Fruit fly (Drosophila melanogaster) whole organism, embryonic: ENCODE measurements around the gene CG10694.

Experiments used
- Antp ChIP-seq: fragments of 200-800 bp; sonication (Bioruptor generic); optimal IDR thresholded peaks from 3 replicates; lab custom pipeline; 2016; ENCODE audit warnings: missing biosample characterization, missing genetic modification characterization
- CG10274 ChIP-seq: fragments of 200-800 bp; sonication (Bioruptor generic); optimal IDR thresholded peaks from 3 replicates; lab custom pipeline; 2017; ENCODE audit warnings: missing biosample characterization, mild to moderate bottlenecking, missing genetic modification characterization
- CG10431 ChIP-seq: fragments of 200-800 bp; sonication (Bioruptor generic); optimal IDR thresholded peaks from 3 replicates; lab custom pipeline; 2018; ENCODE audit warnings: missing biosample characterization, mild to moderate bottlenecking, missing genetic modification characterization
- CG11723 ChIP-seq: fragments of 200-800 bp; sonication (Bioruptor generic); optimal IDR thresholded peaks from 2 replicates; lab custom pipeline; 2017; ENCODE audit warnings: missing biosample characterization, mild to moderate bottlenecking, missing genetic modification characterization
- CG12219 ChIP-seq: fragments of 200-800 bp; sonication (Bioruptor generic); optimal IDR thresholded peaks from 3 replicates; lab custom pipeline; 2018; ENCODE audit warnings: missing biosample characterization, mild to moderate bottlenecking, missing genetic modification characterization
- CG13894 ChIP-seq: fragments of 200-800 bp; sonication (Bioruptor generic); optimal IDR thresholded peaks from 3 replicates; lab custom pipeline; 2018; ENCODE audit warnings: missing biosample characterization, mild to moderate bottlenecking, missing genetic modification characterization, moderate library complexity
- CG14014 ChIP-seq: fragments of 200-800 bp; sonication (Bioruptor generic); IDR thresholded peaks from 2 replicates; pipeline ENCODE4 v1.3.6; 2022; ENCODE audit warnings: missing biosample characterization, missing genetic modification characterization
- CG15011 ChIP-seq: fragments of 200-800 bp; sonication (Bioruptor generic); optimal IDR thresholded peaks from 3 replicates; lab custom pipeline; 2018; ENCODE audit warnings: missing biosample characterization, mild to moderate bottlenecking, missing genetic modification characterization
- CG18619 ChIP-seq: fragments of 200-800 bp; sonication (Bioruptor generic); optimal IDR thresholded peaks from 3 replicates; lab custom pipeline; 2017; ENCODE audit warnings: missing biosample characterization, mild to moderate bottlenecking, missing genetic modification characterization
- CG2116 ChIP-seq: fragments of 200-800 bp; sonication (Bioruptor generic); optimal IDR thresholded peaks from 3 replicates; lab custom pipeline; 2018; ENCODE audit warnings: missing biosample characterization, mild to moderate bottlenecking, missing genetic modification characterization
- CG2712 ChIP-seq: fragments of 200-800 bp; optimal IDR thresholded peaks from 3 replicates; lab custom pipeline; 2019; ENCODE audit warnings: missing biosample characterization, mild to moderate bottlenecking, missing genetic modification characterization, moderate library complexity
- CG2875 ChIP-seq: fragments of 200-800 bp; sonication (Bioruptor generic); optimal IDR thresholded peaks from 2 replicates; lab custom pipeline; 2017; ENCODE audit warnings: missing biosample characterization, mild to moderate bottlenecking, missing genetic modification characterization, missing genetic modification reagents
- CG32772 ChIP-seq: fragments of 200-800 bp; sonication (Bioruptor generic); IDR thresholded peaks from 2 replicates; pipeline ENCODE4 v1.3.6; 2022; ENCODE audit warnings: missing biosample characterization, missing genetic modification characterization
- CG3281 ChIP-seq: fragments of 200-800 bp; sonication (Bioruptor generic); optimal IDR thresholded peaks from 3 replicates; lab custom pipeline; 2017; ENCODE audit warnings: missing biosample characterization, mild to moderate bottlenecking, missing genetic modification characterization
- CG33557 ChIP-seq: fragments of 200-800 bp; sonication (Bioruptor generic); optimal IDR thresholded peaks from 2 replicates; lab custom pipeline; 2019; ENCODE audit warnings: missing biosample characterization, mild to moderate bottlenecking, missing genetic modification characterization, moderate library complexity
- CG3838 ChIP-seq: fragments of 200-800 bp; sonication (Bioruptor generic); optimal IDR thresholded peaks from 3 replicates; lab custom pipeline; 2016; ENCODE audit warnings: missing biosample characterization, missing genetic modification characterization
- CG8281 ChIP-seq: fragments of 200-800 bp; sonication (Bioruptor generic); optimal IDR thresholded peaks from 2 replicates; lab custom pipeline; 2018; ENCODE audit warnings: missing biosample characterization, mild to moderate bottlenecking, missing genetic modification characterization, moderate library complexity
- CG8478 ChIP-seq: fragments of >200 bp; optimal IDR thresholded peaks from 2 replicates; lab custom pipeline; 2018
- CG8944 ChIP-seq: fragments of 200-800 bp; sonication (Bioruptor generic); optimal IDR thresholded peaks from 3 replicates; lab custom pipeline; 2016; ENCODE audit warnings: missing biosample characterization, missing genetic modification characterization
- D19B ChIP-seq: fragments of 200-800 bp; sonication (Bioruptor generic); optimal IDR thresholded peaks from 2 replicates; lab custom pipeline; 2017; ENCODE audit warnings: missing biosample characterization, mild to moderate bottlenecking, missing genetic modification characterization
- Dad ChIP-seq: fragments of 200-800 bp; sonication (Bioruptor generic); optimal IDR thresholded peaks from 3 replicates; lab custom pipeline; 2016; ENCODE audit warnings: missing biosample characterization, missing genetic modification characterization
- HHEX ChIP-seq: fragments of 200-800 bp; sonication (Bioruptor generic); optimal IDR thresholded peaks from 3 replicates; lab custom pipeline; 2017; ENCODE audit warnings: missing biosample characterization, mild to moderate bottlenecking, missing genetic modification characterization, missing genetic modification reagents
- MTF-1 ChIP-seq: fragments of 200-800 bp; sonication (Bioruptor generic); optimal IDR thresholded peaks from 2 replicates; lab custom pipeline; 2018; ENCODE audit warnings: missing biosample characterization, mild to moderate bottlenecking, missing genetic modification characterization, borderline replicate concordance
- Nf-YC ChIP-seq: fragments of 200-800 bp; optimal IDR thresholded peaks from 3 replicates; lab custom pipeline; 2019; ENCODE audit warnings: missing biosample characterization, mild to moderate bottlenecking, missing genetic modification characterization, moderate library complexity
- PHDP ChIP-seq: fragments of 200-800 bp; sonication (Bioruptor generic); optimal IDR thresholded peaks from 3 replicates; lab custom pipeline; 2018; ENCODE audit warnings: missing biosample characterization, mild to moderate bottlenecking, missing genetic modification characterization, moderate library complexity
- Ptx1 ChIP-seq: fragments of 200-800 bp; sonication (Bioruptor generic); IDR thresholded peaks from 2 replicates; pipeline ENCODE4 v1.3.6; 2022; ENCODE audit warnings: missing biosample characterization, missing genetic modification characterization
- Six4 ChIP-seq: fragments of 200-800 bp; sonication (Bioruptor generic); optimal IDR thresholded peaks from 2 replicates; lab custom pipeline; 2016; ENCODE audit warnings: missing biosample characterization, missing genetic modification characterization
- Sox102F ChIP-seq: fragments of 200-800 bp; sonication (Bioruptor generic); optimal IDR thresholded peaks from 2 replicates; lab custom pipeline; 2018; ENCODE audit warnings: missing biosample characterization, mild to moderate bottlenecking, missing genetic modification characterization, moderate library complexity
- Spps ChIP-seq: fragments of 200-800 bp; sonication (Bioruptor generic); optimal IDR thresholded peaks from 2 replicates; lab custom pipeline; 2018; ENCODE audit warnings: missing biosample characterization, mild to moderate bottlenecking, missing genetic modification characterization
- ac ChIP-seq: fragments of 200-800 bp; sonication (Bioruptor generic); optimal IDR thresholded peaks from 3 replicates; lab custom pipeline; 2017; ENCODE audit warnings: missing biosample characterization, mild to moderate bottlenecking, missing genetic modification characterization
- bigmax ChIP-seq: fragments of 200-800 bp; sonication (Bioruptor generic); optimal IDR thresholded peaks from 2 replicates; lab custom pipeline; 2018; ENCODE audit warnings: missing biosample characterization, mild to moderate bottlenecking, missing genetic modification characterization
- bsh ChIP-seq, 2 experiments: fragments of 200-800 bp; sonication (Bioruptor generic); optimal IDR thresholded peaks; 2 replicates each; lab custom pipeline; 2017 to 2018; ENCODE audit warnings: mild to moderate bottlenecking in 2 of 2, missing biosample characterization in 2 of 2, missing genetic modification characterization in 2 of 2, moderate library complexity in 1 of 2
- cg ChIP-seq: fragments of 200-800 bp; sonication (Bioruptor generic); optimal IDR thresholded peaks from 3 replicates; lab custom pipeline; 2019; ENCODE audit warnings: missing biosample characterization, mild to moderate bottlenecking, missing genetic modification characterization, moderate library complexity
- dysf ChIP-seq: fragments of 200-800 bp; sonication (Bioruptor generic); IDR thresholded peaks from 3 replicates; pipeline ENCODE4 v1.3.6; 2022; ENCODE audit warnings: missing biosample characterization, missing genetic modification characterization
- ewg ChIP-seq: fragments of 200-800 bp; sonication (Bioruptor generic); optimal IDR thresholded peaks from 3 replicates; lab custom pipeline; 2017; ENCODE audit warnings: mild to moderate bottlenecking, missing biosample characterization, missing genetic modification reagents, missing genetic modification characterization
- gcm2 ChIP-seq: fragments of 200-800 bp; sonication (Bioruptor generic); optimal IDR thresholded peaks from 2 replicates; lab custom pipeline; 2016; ENCODE audit warnings: missing biosample characterization, missing genetic modification characterization
- h ChIP-seq: fragments of >200 bp; optimal IDR thresholded peaks from 2 replicates; lab custom pipeline; 2017
- knrl ChIP-seq: fragments of 200-800 bp; sonication (Bioruptor generic); IDR thresholded peaks from 3 replicates; pipeline ENCODE4 v1.3.6; 2022; ENCODE audit warnings: missing biosample characterization, missing genetic modification characterization; ENCODE audit not compliant: partially characterized antibody
- lilli ChIP-seq: fragments of 200-800 bp; sonication (Bioruptor generic); optimal IDR thresholded peaks from 3 replicates; lab custom pipeline; 2016; ENCODE audit warnings: missing biosample characterization, missing genetic modification characterization
- lov ChIP-seq, 2 experiments: fragments of 200-800 bp in 1 of 2; fragments of >200 bp in 1 of 2; sonication (Bioruptor generic) in 1 of 2; IDR thresholded peaks in 1 of 2; optimal IDR thresholded peaks in 1 of 2; 2 replicates in 1 of 2; 3 replicates in 1 of 2; pipeline versions ENCODE4 v1.3.6 to Lab custom; 2017 to 2022; ENCODE audit warnings: missing biosample characterization in 1 of 2, missing genetic modification characterization in 1 of 2
- luna ChIP-seq: fragments of 200-800 bp; sonication (Bioruptor generic); optimal IDR thresholded peaks from 2 replicates; lab custom pipeline; 2016; ENCODE audit warnings: missing biosample characterization, missing genetic modification characterization
- nau ChIP-seq: fragments of 200-800 bp; sonication (Bioruptor generic); optimal IDR thresholded peaks from 3 replicates; lab custom pipeline; 2017; ENCODE audit warnings: missing biosample characterization, mild to moderate bottlenecking, missing genetic modification characterization, missing genetic modification reagents
- p53 ChIP-seq: fragments of 200-800 bp; sonication (Bioruptor generic); optimal IDR thresholded peaks from 2 replicates; lab custom pipeline; 2016; ENCODE audit warnings: missing biosample characterization, missing genetic modification characterization
- salm ChIP-seq: fragments of 200-800 bp; sonication (Bioruptor generic); optimal IDR thresholded peaks from 2 replicates; lab custom pipeline; 2018; ENCODE audit warnings: missing biosample characterization, mild to moderate bottlenecking, missing genetic modification characterization
- sisA ChIP-seq: fragments of 200-800 bp; sonication (Bioruptor generic); IDR thresholded peaks from 2 replicates; pipeline ENCODE4 v1.3.6; 2022; ENCODE audit warnings: missing biosample characterization, missing genetic modification characterization
- sna ChIP-seq: fragments of 200-800 bp; sonication (Bioruptor generic); IDR thresholded peaks from 2 replicates; pipeline ENCODE4 v1.3.6; 2022; ENCODE audit warnings: missing biosample characterization, missing genetic modification characterization; ENCODE audit not compliant: partially characterized antibody
- tio ChIP-seq: fragments of 200-800 bp; sonication (Bioruptor generic); optimal IDR thresholded peaks from 2 replicates; lab custom pipeline; 2017; ENCODE audit warnings: missing biosample characterization, missing genetic modification characterization, inconsistent platforms
- trem ChIP-seq: fragments of 200-800 bp; optimal IDR thresholded peaks from 3 replicates; lab custom pipeline; 2019; ENCODE audit warnings: missing biosample characterization, mild to moderate bottlenecking, missing genetic modification characterization, moderate library complexity
- z ChIP-seq: fragments of 200-800 bp; sonication (Bioruptor generic); IDR thresholded peaks from 3 replicates; pipeline ENCODE4 v1.3.6; 2022; ENCODE audit warnings: missing biosample characterization, missing genetic modification characterization

CG10694 gene

dm6 chr3R:24141013-24141592 lies 33.9 kb downstream of the CG10694 start, which contains the start of gene Kal1 (continued):
- TF ChIP-seq bsh (GFP tag; optimal IDR thresholded peaks at IDR 0.05; lab: Kevin White, UChicago): peak; percentile 98
- peak; percentile 91 for TF ChIP-seq ewg
- TF ChIP-seq CG15011 (GFP tag; lab: Kevin White, UChicago): peak; percentile 82
- TF ChIP-seq CG2875 (GFP tag; lab: Kevin White, UChicago): peak; percentile 95
- peak; percentile 59; the same call in 1 of the 2 replicates for TF ChIP-seq sna (GFP tag; lab: Robert Waterston, UW)
- peak; percentile 83; the same call in 1 of the 2 replicates for TF ChIP-seq CG14014 (GFP tag; lab: Robert Waterston, UW)
- no peak for TF ChIP-seq Antp (GFP tag; lab: Kevin White, UChicago)
- TF ChIP-seq CG32772 (GFP tag; lab: Robert Waterston, UW): peak; percentile 93
- TF ChIP-seq salm: peak; percentile 94
- peak; percentile 26 for TF ChIP-seq cg
- peak; percentile 30 for TF ChIP-seq D19B (GFP tag; lab: Kevin White, UChicago)
- TF ChIP-seq Ptx1 (GFP tag; lab: Robert Waterston, UW): peak; percentile 93
- peak; percentile 81 for TF ChIP-seq CG18619 (GFP tag; lab: Kevin White, UChicago)
- no peak for TF ChIP-seq luna (GFP tag; lab: Kevin White, UChicago)
- TF ChIP-seq CG10274 (GFP tag; lab: Kevin White, UChicago): peak; percentile 66
- peak; percentile 91 for TF ChIP-seq CG11723 (GFP tag; lab: Kevin White, UChicago)
- no peak for TF ChIP-seq p53 (GFP tag; lab: Kevin White, UChicago)
- TF ChIP-seq h: no peak
- TF ChIP-seq CG3838 (GFP tag; lab: Kevin White, UChicago): no peak
- TF ChIP-seq CG3281 (GFP tag; lab: Kevin White, UChicago): peak; percentile 85
- peak; percentile 70 for TF ChIP-seq CG8281 (tag; lab: Kevin White, UChicago)
- TF ChIP-seq CG2116: peak; percentile 65
- TF ChIP-seq HHEX (GFP tag; lab: Kevin White, UChicago): peak; percentile 91
- peak; percentile 97 for TF ChIP-seq CG2712 (tag; lab: Kevin White, UChicago)
- peak; percentile 60; the same call in 2 of the 3 replicates for TF ChIP-seq z (GFP tag; lab: Robert Waterston, UW)
- peak; percentile 91 for TF ChIP-seq Six4 (GFP tag; lab: Kevin White, UChicago)
- TF ChIP-seq CG8478 (lab: Kevin White, UChicago): no peak
- TF ChIP-seq lov (optimal IDR thresholded peaks at IDR 0.05; lab: Kevin White, UChicago): no peak
- TF ChIP-seq lov (GFP tag; IDR thresholded peaks at IDR 0.05; lab: Robert Waterston, UW): peak; percentile 90
- peak; percentile 86 for TF ChIP-seq CG33557 (GFP tag; lab: Kevin White, UChicago)
- peak; percentile 52 for TF ChIP-seq lilli (GFP tag; lab: Kevin White, UChicago)
- peak; percentile 57 for TF ChIP-seq ac
- TF ChIP-seq bigmax (GFP tag; lab: Kevin White, UChicago): no peak
- TF ChIP-seq tio: peak; percentile 80
- TF ChIP-seq CG12219: peak; percentile 93
- TF ChIP-seq gcm2 (GFP tag; lab: Kevin White, UChicago): peak; percentile 35
- TF ChIP-seq Spps (tag; lab: Kevin White, UChicago): peak; percentile 94
- TF ChIP-seq dysf (GFP tag; lab: Robert Waterston, UW): peak; percentile 92
- TF ChIP-seq CG13894 (tag; lab: Kevin White, UChicago): no peak
- TF ChIP-seq CG10431 (GFP tag; lab: Kevin White, UChicago): peak; percentile 87
- TF ChIP-seq nau (GFP tag; lab: Kevin White, UChicago): no peak
- TF ChIP-seq sisA (GFP tag; lab: Robert Waterston, UW): peak; percentile 90
- peak; percentile 67 for TF ChIP-seq Nf-YC (tag; lab: Kevin White, UChicago)
- TF ChIP-seq Sox102F (GFP tag; lab: Kevin White, UChicago): peak; percentile 96
- peak; percentile 7 for TF ChIP-seq Dad (GFP tag; lab: Kevin White, UChicago)
- TF ChIP-seq MTF-1 (GFP tag; lab: Kevin White, UChicago): peak; percentile 78
- peak; percentile 93 for TF ChIP-seq trem (tag; lab: Kevin White, UChicago)
- peak; percentile 96 for TF ChIP-seq PHDP (tag; lab: Kevin White, UChicago)
- no peak for TF ChIP-seq CG8944 (GFP tag; lab: Kevin White, UChicago)
- TF ChIP-seq knrl (GFP tag; lab: Robert Waterston, UW): 0 out of 3 replicates have a peak, but pooled peaks have one; percentile 38
